Worm (Caenorhabditis elegans): ENCODE results near the gene aat-1.

- TF ChIP-seq nhr-11 (tag; optimal IDR thresholded peaks at IDR 0.05) (no peak), skn-1 (tag; optimal IDR thresholded peaks at IDR 0.05) (no peak), nhr-28 (tag; optimal IDR thresholded peaks at IDR 0.05) (no peak), pha-4 (tag; optimal IDR thresholded peaks at IDR 0.05) (no peak), lin-15B (tag; optimal IDR thresholded peaks at IDR 0.05) (no peak), lin-39 (tag; optimal IDR thresholded peaks at IDR 0.05) (no peak), ceh-28 (tag; optimal IDR thresholded peaks at IDR 0.05) (no peak), nhr-23 (tag; optimal IDR thresholded peaks at IDR 0.05) (no peak)
Observed at ce11 chrIV:9643188-9643587, 41.7 kb upstream of the aat-1 start, which contains the start of gene degl-2.
